Worm (Caenorhabditis elegans) whole organism, mixed stage, embryonic: ENCODE data around the gene T16G12.10.

Experiments used
- ces-1 ChIP-seq: fragments of 150-350 bp; optimal IDR thresholded peaks from 2 replicates; lab custom pipeline; 2014; ENCODE audit warnings: missing biosample characterization, missing genetic modification reagents, missing genetic modification characterization
- lin-13 ChIP-seq: fragments of 150-350 bp; optimal IDR thresholded peaks from 2 replicates; lab custom pipeline; 2014; ENCODE audit warnings: missing biosample characterization, missing genetic modification characterization
- unc-62 ChIP-seq: fragments of 150-350 bp; optimal IDR thresholded peaks from 2 replicates; lab custom pipeline; 2014; ENCODE audit warnings: missing biosample characterization, missing genetic modification reagents, missing genetic modification characterization

ce11 chrIII:10097981-10098380 is 42.0 kb upstream of the T16G12.10 start, which contains the start of gene spop-1:
- no peak for TF ChIP-seq ces-1 (GFP tag; lab: Kevin White, UChicago)
- no peak for TF ChIP-seq unc-62 (GFP tag; lab: Kevin White, UChicago)
- TF ChIP-seq lin-13 (tag; lab: Kevin White, UChicago), result no peak
